Fruit fly (Drosophila melanogaster) ovary, adult (tissue): ENCODE results near the gene Akr1B.
A peak's percentile ranks its signal among the peaks of the same experiment; 100 is the strongest.

ENCODE experiments used
- CG17801 ChIP-seq: fragments of 200-800 bp; optimal IDR thresholded peaks from 2 replicates; lab custom pipeline; 2019; ENCODE audit warnings: missing biosample characterization, mild to moderate bottlenecking, missing genetic modification characterization, moderate library complexity; ENCODE audit not compliant: partially characterized antibody

Akr1B gene

DNA sequence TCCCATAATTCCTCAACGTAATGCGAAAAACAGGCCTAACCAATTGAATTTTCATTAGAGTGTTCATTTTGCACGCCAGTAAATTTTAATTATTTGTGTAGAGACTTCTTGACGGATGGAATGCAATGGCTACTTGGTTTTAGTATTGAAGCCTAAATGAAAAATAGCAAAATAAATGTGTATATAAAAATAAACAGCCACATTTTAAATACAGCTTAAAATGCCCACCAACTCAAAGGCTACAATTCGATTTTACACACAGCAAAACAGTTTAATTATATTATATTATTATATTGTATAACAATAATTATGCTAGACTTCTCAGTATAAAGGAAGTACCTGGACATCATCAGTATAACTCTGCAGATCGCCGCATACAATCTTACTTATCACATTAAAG, at the start of gene Akr1B:
Gene Akr1B (minus strand): TSS at position 101 of the 400 bp plus-strand sequence.
- no peak for TF ChIP-seq CG17801

DNA sequence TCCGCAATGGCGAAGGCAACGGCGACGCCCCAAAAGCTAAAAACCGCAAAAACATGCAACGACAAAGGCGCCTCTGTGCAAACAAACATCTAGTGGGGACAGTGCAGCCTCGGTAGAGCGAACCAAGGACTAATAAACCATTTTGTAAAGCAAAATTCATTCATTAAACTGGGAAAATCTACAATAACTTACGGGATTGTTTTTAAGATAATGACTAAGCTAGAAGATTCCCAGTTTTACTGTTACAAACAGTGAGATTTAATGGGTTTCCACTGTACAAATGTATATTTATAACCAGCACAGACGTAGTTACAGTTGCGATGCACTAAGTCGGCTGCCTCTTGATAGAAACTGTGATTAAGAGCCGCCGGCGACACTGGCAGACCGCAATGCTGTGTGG, 32.0 kb upstream of the Akr1B start:
- no peak for TF ChIP-seq CG17801

dm6 chr3L:11648410-11648809, 24.2 kb upstream of the Akr1B start, which contains the start of the genes RIOK1 and Polr3H:
TSS of gene RIOK1 (minus strand) at chr3L:11648474.
TSS of gene Polr3H (plus strand) at chr3L:11648756.
- peak; percentile 59 for TF ChIP-seq CG17801

- no peak for TF ChIP-seq CG17801
Observed at dm6 chr3L:11645933-11646332, 21.8 kb upstream of the Akr1B start, which contains the start of gene CG6071. TSS of gene CG6071 (minus strand) at chr3L:11646033.

- no peak for TF ChIP-seq CG17801
Observed at dm6 chr3L:11636829-11637228, 12.6 kb upstream of the Akr1B start.

DNA sequence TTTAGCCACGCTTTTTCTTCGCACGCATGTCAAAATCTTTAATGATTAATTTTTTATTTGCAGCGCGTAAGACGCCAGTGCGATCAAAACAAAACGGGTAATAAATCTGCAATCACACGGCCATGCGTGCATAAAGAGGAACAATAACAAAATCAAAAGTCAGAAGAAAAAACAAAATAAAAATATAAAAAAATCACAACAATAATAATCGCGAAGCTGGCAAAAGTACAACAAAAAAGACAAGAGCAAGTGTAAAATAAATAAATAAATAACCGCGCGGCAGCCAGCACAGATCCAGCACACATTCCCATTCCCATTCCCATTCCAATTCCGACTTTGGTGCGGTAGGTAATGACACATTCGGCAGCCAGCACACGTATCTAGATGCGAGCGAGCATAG, 10.4 kb upstream of the Akr1B start:
- TF ChIP-seq CG17801: peak; percentile 53

dm6 chr3L:11631092-11631491, 6.9 kb upstream of the Akr1B start, which contains the start of gene CG32091:
TSS of gene CG32091 (plus strand) at chr3L:11631392.
- TF ChIP-seq CG17801: no peak

DNA sequence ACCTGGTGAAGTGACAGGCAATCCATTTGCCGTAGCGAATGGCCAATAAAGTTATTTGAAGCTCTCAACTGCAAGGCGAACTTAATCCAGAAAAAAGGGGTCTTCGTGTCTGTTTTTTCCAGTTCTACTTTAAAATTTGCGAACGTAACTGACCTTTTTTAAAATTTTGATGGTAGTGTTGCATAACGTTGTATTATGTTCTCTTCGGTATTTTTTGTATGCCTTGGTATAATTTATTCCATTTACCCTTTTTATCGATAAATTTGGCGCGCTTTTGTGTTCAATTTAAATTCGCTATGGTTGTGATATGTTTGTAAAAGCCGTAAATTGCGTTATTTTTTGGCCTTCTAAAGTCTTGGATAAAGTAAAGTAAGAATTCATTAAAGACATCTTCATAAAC, 6.5 kb upstream of the Akr1B start:
- TF ChIP-seq CG17801: no peak

DNA sequence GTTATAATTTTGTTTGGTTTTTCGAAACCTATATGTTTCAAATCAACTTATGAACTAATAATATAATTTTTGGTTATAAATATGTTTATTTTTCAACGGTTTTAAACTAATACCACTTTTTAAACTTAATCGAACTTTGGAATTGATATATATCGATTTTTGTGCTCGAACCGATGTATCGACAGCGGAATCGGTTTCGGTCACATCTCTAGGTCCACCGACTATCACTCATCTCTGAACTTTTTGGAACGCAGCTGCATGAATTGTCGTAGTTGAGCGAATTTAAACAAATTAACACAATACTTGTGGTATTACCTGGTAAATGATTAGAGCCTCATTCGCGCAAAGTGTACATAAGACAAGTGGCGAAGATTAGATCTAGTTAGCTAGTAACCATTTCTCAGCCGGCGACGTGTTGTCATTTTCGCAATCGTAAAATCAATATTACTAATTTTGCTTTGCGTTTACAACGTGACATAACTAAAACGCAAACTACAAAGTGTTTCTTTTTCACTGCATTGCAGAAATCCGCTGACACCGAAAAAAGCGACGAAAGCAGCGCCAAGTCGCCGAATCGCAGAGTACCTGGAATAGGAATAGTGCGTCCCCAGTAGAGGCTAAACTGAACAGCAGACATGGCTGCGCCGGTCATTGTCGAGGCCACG, 3.8 kb upstream of the Akr1B start, which contains the start of gene Apt1:
Gene Apt1 (plus strand): TSS at position 219 of the 665 bp plus-strand sequence.
- peak; percentile 59 for TF ChIP-seq CG17801

DNA sequence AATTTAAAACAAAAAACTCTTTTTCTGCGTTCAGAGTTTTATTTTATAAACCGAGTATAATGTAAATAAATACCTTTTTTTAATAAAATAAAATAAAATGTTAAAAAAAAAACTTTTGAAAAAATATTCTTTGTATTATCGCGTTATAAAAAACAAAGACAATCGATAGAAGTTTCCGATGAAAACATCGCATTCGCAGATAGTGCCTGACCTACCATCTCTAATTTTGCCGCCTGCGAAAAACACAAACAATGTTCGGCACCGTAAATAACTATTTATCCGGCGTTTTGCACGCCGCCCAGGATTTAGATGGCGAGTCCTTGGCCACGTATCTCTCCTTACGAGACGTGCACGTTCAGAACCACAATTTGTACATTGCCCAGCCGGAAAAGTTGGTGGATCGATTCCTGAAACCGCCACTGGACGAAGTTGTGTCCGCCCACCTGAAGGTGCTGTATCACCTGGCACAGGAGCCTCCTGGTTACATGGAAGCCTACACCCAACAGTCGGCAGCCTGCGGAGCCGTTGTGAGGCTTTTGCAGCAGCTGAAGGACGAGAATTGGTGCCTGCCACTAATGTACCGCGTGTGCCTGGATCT, 2.1 kb upstream of the Akr1B start, which contains the start of gene PCID2:
Gene PCID2 (plus strand): TSS at position 213 of the 598 bp plus-strand sequence.
- no peak for TF ChIP-seq CG17801

DNA sequence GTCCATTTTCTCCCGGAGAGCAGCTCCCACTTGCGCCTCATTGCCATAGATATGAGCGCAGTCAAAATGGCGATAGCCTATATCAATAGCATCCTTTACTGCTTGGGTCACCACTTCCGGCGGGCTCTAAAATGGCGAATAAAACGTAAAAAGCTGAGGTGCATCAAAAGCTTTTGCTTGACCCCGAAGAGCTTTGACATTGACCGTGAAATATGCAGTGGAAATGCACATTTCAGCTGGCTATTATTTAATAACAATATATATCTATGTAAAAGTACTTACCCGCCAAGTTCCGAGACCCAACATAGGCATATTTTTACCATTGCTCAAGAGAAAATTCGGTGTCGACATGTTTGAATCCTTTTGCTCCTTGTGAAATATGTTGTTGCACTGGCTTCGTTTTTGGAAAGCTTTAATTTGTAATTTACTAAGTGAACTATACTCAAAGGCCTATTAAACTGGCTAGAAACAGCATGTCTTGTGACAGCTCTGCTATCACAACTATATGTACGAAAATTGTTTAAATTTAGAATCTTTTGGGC, 1.5 kb upstream of the Akr1B start, which contains the start of gene CG6083:
Gene CG6083 (minus strand): TSS at position 492 of the 542 bp plus-strand sequence.
- TF ChIP-seq CG17801: no peak

DNA sequence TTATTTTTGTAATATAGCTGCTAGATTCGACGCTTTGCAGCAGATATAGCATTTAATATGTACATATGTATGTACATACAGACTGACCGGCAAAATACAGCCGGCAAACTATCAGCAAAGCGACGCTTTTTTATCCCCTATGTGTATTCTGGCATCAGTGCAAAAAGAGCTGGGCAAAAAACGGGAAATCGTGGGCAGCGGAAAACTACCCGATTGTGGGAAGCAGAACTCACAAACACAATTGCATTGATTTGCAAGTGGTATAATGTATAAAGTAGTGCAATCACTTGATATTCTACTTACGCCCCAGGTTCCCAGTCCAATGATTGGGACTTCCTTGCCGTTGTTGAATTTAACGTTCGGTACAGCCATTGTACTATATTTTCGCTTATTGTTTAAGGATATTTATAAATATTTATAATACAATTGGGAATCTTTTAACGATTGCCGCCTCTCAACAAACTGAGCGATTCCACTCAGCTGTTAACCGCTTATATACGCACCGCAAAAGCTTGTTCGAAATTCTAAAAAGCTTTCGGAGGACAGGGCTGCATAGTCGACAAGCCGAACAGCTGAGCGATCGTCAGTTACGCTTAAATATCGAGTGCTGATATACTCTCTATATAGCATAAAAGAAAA, 817 bp downstream of the Akr1B start:
- peak; percentile 20 for TF ChIP-seq CG17801

- no peak for TF ChIP-seq CG17801
Observed at dm6 chr3L:11622750-11623149, 1.4 kb downstream of the Akr1B start.

DNA sequence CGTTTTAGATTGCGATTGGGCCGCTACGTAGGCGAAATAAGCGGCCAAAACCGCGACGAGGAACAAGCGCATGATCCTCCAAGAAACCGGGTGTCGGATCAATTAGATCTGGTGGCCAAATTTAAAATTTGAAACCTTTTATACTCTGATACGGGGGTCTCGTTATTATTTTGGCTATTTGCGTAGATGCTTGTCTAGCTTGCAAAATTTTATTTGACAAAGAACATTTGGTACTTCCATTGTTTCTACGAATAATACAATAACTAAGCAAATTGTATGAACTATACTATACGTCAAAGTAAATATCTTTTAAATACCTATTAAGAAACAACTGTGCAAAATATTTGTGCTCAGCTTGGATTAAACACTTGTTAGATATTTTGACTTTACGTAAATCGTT, 4.2 kb downstream of the Akr1B start, which contains the start of gene Muc68Ca:
Gene Muc68Ca (minus strand): TSS at position 101 of the 400 bp plus-strand sequence.
- no peak for TF ChIP-seq CG17801

DNA sequence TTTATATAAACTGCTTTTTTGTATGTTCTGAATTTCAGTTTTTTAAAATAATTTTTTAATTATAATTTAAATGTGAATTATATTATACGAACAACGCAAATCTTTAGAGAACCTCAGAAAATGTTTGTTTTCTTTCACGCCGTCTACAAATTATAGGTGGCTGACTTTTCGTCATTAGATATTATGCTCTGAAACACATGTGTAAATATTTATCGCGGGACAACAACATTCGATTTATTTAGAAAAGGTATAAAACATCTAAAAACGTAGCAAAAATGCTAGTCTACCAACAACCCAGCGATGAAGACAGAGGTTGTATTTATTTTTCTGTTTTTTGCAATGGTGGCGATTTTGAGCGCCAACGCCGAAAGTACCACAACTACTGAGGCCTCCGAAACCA, 14.3 kb downstream of the Akr1B start, which contains the start of gene CG42832:
Gene CG42832 (plus strand): TSS at position 301 of the 400 bp plus-strand sequence.
- TF ChIP-seq CG17801: no peak

DNA sequence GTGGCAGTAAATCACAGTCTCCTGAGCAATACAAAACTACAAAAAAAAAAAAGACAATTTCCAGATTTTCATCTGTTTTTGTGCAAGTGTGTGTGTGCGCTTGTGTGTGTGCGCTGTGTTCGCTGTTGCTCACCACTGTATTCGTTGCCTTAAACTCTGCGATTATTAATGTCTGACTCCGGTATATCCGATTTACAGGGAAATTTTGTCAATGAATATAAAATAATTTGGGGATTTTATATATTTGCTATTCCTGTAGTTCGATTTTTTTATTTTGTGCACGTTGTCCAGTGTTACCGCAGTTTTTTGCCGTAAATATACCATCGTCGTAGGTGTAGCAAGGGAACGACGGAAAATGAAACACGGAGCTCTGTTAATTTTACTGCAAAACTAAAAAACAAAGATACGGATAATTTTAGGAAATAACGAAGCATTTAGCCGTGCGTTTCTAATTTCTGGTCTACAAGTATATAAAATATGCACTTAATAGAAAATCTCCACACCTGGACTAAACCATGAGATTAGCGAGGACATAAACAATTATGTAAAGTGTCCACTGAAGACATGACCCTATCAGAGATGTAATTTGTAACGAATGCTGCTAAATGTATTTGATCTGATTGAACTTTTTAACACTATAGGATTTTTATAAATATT, 14.9 kb downstream of the Akr1B start, which contains the start of gene Duba:
Gene Duba (minus strand): TSS at position 313 of the 657 bp plus-strand sequence.
- no peak for TF ChIP-seq CG17801
